Fruit fly (Drosophila melanogaster) whole organism, prepupa: Measurements from ENCODE around the gene Jon25Bi.
A peak's percentile ranks its signal among the peaks of the same experiment; 100 is the strongest.

ENCODE experiments used
- CG11902 ChIP-seq: fragments of 200-800 bp; sonication (Bioruptor generic); optimal IDR thresholded peaks from 3 replicates; lab custom pipeline; 2016; ENCODE audit warnings: missing biosample characterization, missing genetic modification characterization
- CG15336 ChIP-seq: fragments of 200-800 bp; sonication (Bioruptor generic); IDR thresholded peaks from 2 replicates; pipeline ENCODE4 v1.3.6; 2022; ENCODE audit warnings: missing biosample characterization, missing genetic modification characterization
- CG1621 ChIP-seq: fragments of 200-800 bp; sonication (Bioruptor generic); optimal IDR thresholded peaks from 3 replicates; lab custom pipeline; 2018; ENCODE audit warnings: missing biosample characterization, mild to moderate bottlenecking, missing genetic modification characterization
- CG16779 ChIP-seq: fragments of 200-800 bp; sonication (Bioruptor generic); optimal IDR thresholded peaks from 3 replicates; lab custom pipeline; 2017; ENCODE audit warnings: missing biosample characterization, mild to moderate bottlenecking, missing genetic modification characterization
- CG6276 ChIP-seq: fragments of 200-800 bp; sonication (Bioruptor generic); optimal IDR thresholded peaks from 2 replicates; lab custom pipeline; 2017; ENCODE audit warnings: missing biosample characterization, mild to moderate bottlenecking, missing genetic modification characterization
- CG6792 ChIP-seq: fragments of 200-800 bp; sonication (Bioruptor generic); optimal IDR thresholded peaks from 3 replicates; lab custom pipeline; 2016; ENCODE audit warnings: missing biosample characterization, missing genetic modification characterization
- CG6808 ChIP-seq: fragments of 200-800 bp; sonication (Bioruptor generic); optimal IDR thresholded peaks from 3 replicates; lab custom pipeline; 2017; ENCODE audit warnings: missing biosample characterization, missing genetic modification characterization, mild to moderate bottlenecking, moderate library complexity, missing genetic modification reagents
- CG6854 ChIP-seq: fragments of 200-800 bp; sonication (Bioruptor generic); optimal IDR thresholded peaks from 2 replicates; lab custom pipeline; 2017; ENCODE audit warnings: missing biosample characterization, mild to moderate bottlenecking, missing genetic modification characterization
- Eip78C ChIP-seq: fragments of 200-800 bp; sonication (Bioruptor generic); peaks from one replicate; lab custom pipeline; 2016; ENCODE audit warnings: missing biosample characterization, missing genetic modification characterization
- Ets96B ChIP-seq: fragments of 200-800 bp; optimal IDR thresholded peaks from 2 replicates; lab custom pipeline; 2019; ENCODE audit warnings: missing biosample characterization, mild to moderate bottlenecking, missing genetic modification characterization, moderate library complexity
- Gug ChIP-seq: fragments of 200-800 bp; sonication (Bioruptor generic); IDR thresholded peaks from 2 replicates; pipeline ENCODE4 v1.3.6; 2022; ENCODE audit warnings: missing biosample characterization, missing genetic modification characterization
- Hr39 ChIP-seq: fragments of 200-800 bp; sonication (Bioruptor generic); optimal IDR thresholded peaks from 2 replicates; lab custom pipeline; 2016; ENCODE audit warnings: missing biosample characterization, missing genetic modification characterization
- Smox ChIP-seq: fragments of 200-800 bp; sonication (Bioruptor generic); optimal IDR thresholded peaks from 3 replicates; lab custom pipeline; 2016; ENCODE audit warnings: missing biosample characterization, missing genetic modification characterization
- Sox102F ChIP-seq: fragments of 200-800 bp; sonication (Bioruptor generic); optimal IDR thresholded peaks from 2 replicates; lab custom pipeline; 2016; ENCODE audit warnings: missing biosample characterization, mild to moderate bottlenecking, missing genetic modification characterization
- acj6 ChIP-seq: fragments of 200-800 bp; sonication (Bioruptor generic); optimal IDR thresholded peaks from 3 replicates; lab custom pipeline; 2016; ENCODE audit warnings: missing biosample characterization, missing genetic modification characterization
- cyc ChIP-seq: fragments of 200-800 bp; sonication (Bioruptor generic); optimal IDR thresholded peaks from 3 replicates; lab custom pipeline; 2016; ENCODE audit warnings: missing biosample characterization, missing genetic modification characterization
- eg ChIP-seq: fragments of 200-800 bp; sonication (Bioruptor generic); IDR thresholded peaks from 3 replicates; pipeline ENCODE4 v1.3.6; 2022; ENCODE audit warnings: missing biosample characterization, missing genetic modification characterization
- esn ChIP-seq: fragments of 200-800 bp; sonication (Bioruptor generic); optimal IDR thresholded peaks from 2 replicates; lab custom pipeline; 2016; ENCODE audit warnings: missing biosample characterization, mild to moderate bottlenecking, missing genetic modification characterization, moderate library complexity
- fkh ChIP-seq: fragments of 200-800 bp; sonication (Bioruptor generic); optimal IDR thresholded peaks from 3 replicates; lab custom pipeline; 2017; ENCODE audit warnings: missing biosample characterization, mild to moderate bottlenecking, missing genetic modification characterization, moderate library complexity
- net ChIP-seq: fragments of 200-800 bp; sonication (Bioruptor generic); optimal IDR thresholded peaks from 3 replicates; lab custom pipeline; 2016; ENCODE audit warnings: missing biosample characterization, missing genetic modification characterization
- ss ChIP-seq, 2 experiments: fragments of 200-800 bp; sonication (Bioruptor generic); optimal IDR thresholded peaks; 2 replicates in 1 of 2; 3 replicates in 1 of 2; lab custom pipeline; 2017 to 2018; ENCODE audit warnings: mild to moderate bottlenecking in 2 of 2, missing biosample characterization in 2 of 2, missing genetic modification characterization in 2 of 2, moderate library complexity in 1 of 2
- svp ChIP-seq: fragments of 200-800 bp; sonication (Bioruptor generic); peaks from one replicate; lab custom pipeline; 2016; ENCODE audit warnings: missing biosample characterization, missing genetic modification characterization
- vri ChIP-seq: fragments of 200-800 bp; sonication (Bioruptor generic); optimal IDR thresholded peaks from 3 replicates; lab custom pipeline; 2016; ENCODE audit warnings: missing biosample characterization, mild to moderate bottlenecking, missing genetic modification characterization

The Jon25Bi gene

DNA sequence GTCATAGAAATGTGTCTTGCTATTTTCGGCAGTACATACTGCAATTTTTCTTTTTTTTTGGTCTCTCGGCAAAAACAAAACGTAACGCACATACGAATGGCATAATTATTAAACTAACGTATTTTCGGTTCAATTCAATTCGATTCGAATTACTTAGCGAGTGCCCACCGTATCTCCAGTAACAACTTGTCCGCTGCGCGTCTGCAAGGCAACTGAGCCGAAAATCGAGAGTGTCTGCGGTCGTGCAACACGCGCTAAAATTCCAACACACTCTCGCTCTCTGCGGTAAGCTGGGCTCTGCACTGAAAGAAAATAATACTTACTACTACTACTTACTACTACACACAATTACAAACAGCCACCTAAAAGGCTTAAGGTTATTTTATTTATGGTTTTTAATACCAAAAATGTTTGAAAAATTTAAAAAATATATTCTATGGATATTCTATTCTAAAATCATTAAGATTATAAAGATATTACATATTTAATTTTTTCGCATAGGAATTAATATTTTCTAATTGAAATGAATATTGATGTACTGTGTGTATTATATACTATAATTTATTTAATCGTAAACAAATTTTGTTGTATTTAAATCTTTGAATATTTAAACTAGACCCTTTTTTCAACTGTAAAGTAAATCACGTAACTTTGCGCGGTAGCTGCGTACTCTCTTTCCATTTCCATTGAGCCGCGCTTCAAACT is 48.2 kb downstream of the Jon25Bi start, which contains the start of gene snsl (continued):
- no peak for TF ChIP-seq Gug (GFP tag; lab: Robert Waterston, UW)
- peak; percentile 69 for TF ChIP-seq CG6276 (GFP tag; lab: Kevin White, UChicago)
- TF ChIP-seq Ets96B (tag; lab: Kevin White, UChicago): peak; percentile 70
- TF ChIP-seq CG6854: no peak
- TF ChIP-seq acj6: peak; percentile 65
- peak; percentile 66 to 78 for TF ChIP-seq ss (GFP tag; optimal IDR thresholded peaks at IDR 0.05; lab: Kevin White, UChicago)
- peak; percentile 26 for TF ChIP-seq Sox102F
- peak; percentile 16 for TF ChIP-seq esn (GFP tag; lab: Kevin White, UChicago)
- TF ChIP-seq net: peak; percentile 65

- no peak for TF ChIP-seq CG15336 (GFP tag; lab: Robert Waterston, UW)
- TF ChIP-seq CG1621 (tag; lab: Kevin White, UChicago): peak; percentile 55
- TF ChIP-seq vri: no peak
- no peak for TF ChIP-seq esn (GFP tag; lab: Kevin White, UChicago)
- TF ChIP-seq fkh: peak; percentile 61
- TF ChIP-seq CG6808 (GFP tag; lab: Kevin White, UChicago): peak; percentile 98
- TF ChIP-seq Hr39 (GFP tag; lab: Kevin White, UChicago): no peak
- TF ChIP-seq svp (GFP tag; lab: Kevin White, UChicago): no peak
- TF ChIP-seq CG6792 (GFP tag; lab: Kevin White, UChicago): no peak
- TF ChIP-seq Ets96B (tag; lab: Kevin White, UChicago): no peak
- no peak for TF ChIP-seq CG6854
- TF ChIP-seq Smox (GFP tag; lab: Kevin White, UChicago): no peak
- TF ChIP-seq cyc: no peak
- peak; percentile 32 for TF ChIP-seq Eip78C (GFP tag; lab: Kevin White, UChicago)
- TF ChIP-seq CG16779 (tag; lab: Kevin White, UChicago): no peak
- no peak for TF ChIP-seq CG11902
- no peak for TF ChIP-seq eg (GFP tag; lab: Robert Waterston, UW)
These were observed 49.3 kb downstream of the Jon25Bi start for dm6 chr2L:4905365-4906280.
